Worm (Caenorhabditis elegans) whole organism, L4/young adult: Measurements from ENCODE around the gene M199.9.
"Not testable (repeated sequence)": the region's sequence is repeated elsewhere in the genome, so short reads cannot be mapped to it uniquely, and the experiment has no call there.

Experiments
- W03F9.2 ChIP-seq: fragments of 150-350 bp; optimal IDR thresholded peaks from 2 replicates; lab custom pipeline; 2014; ENCODE audit warnings: missing biosample characterization, missing genetic modification characterization
- dao-5 ChIP-seq: sonication (generic microtip); optimal IDR thresholded peaks from 2 replicates; lab custom pipeline; 2016; ENCODE audit warnings: missing genotype, missing genetic modification characterization, moderate library complexity, missing compliant biosample characterization
- him-1 ChIP-seq: sonication (generic microtip); optimal IDR thresholded peaks from 2 replicates; lab custom pipeline; 2016; ENCODE audit warnings: missing genotype, missing genetic modification reagents, missing genetic modification characterization, missing compliant biosample characterization

The M199.9 gene

ce11 chrIV:15127731-15128130 is at the start of gene M199.9:
M199.9 (minus strand) TSS chrIV:15127831.
- TF ChIP-seq him-1 (tag; lab: Kevin White, UChicago) (no peak), W03F9.2 (tag; lab: Kevin White, UChicago) (no peak), dao-5 (tag; lab: Kevin White, UChicago) (no peak)

- no peak for TF ChIP-seq him-1 (tag; lab: Kevin White, UChicago)
- TF ChIP-seq dao-5 (tag; lab: Kevin White, UChicago) = no peak
- no peak for TF ChIP-seq W03F9.2 (tag; lab: Kevin White, UChicago)
Measured at ce11 chrIV:15175487-15176128, 48.0 kb upstream of the M199.9 start, which contains the start of gene Y40H7A.4. Y40H7A.4 (minus strand) TSS chrIV:15175537.

- TF ChIP-seq W03F9.2 (tag; lab: Kevin White, UChicago) (no peak), him-1 (tag; lab: Kevin White, UChicago) (no peak), dao-5 (tag; lab: Kevin White, UChicago) (no peak)
Measured at ce11 chrIV:15168442-15168841, 40.8 kb upstream of the M199.9 start.

ce11 chrIV:15165602-15166001 is 38.0 kb upstream of the M199.9 start:
- TF ChIP-seq W03F9.2 (tag; lab: Kevin White, UChicago) (no peak), him-1 (tag; lab: Kevin White, UChicago) (no peak), dao-5 (tag; lab: Kevin White, UChicago) (no peak)

ce11 chrIV:15147104-15147503 is 19.5 kb upstream of the M199.9 start, which contains the start of gene str-78:
str-78 (minus strand) TSS chrIV:15147204.
- TF ChIP-seq dao-5 (tag; lab: Kevin White, UChicago) = no peak
- TF ChIP-seq him-1 (tag; lab: Kevin White, UChicago) = no peak
- TF ChIP-seq W03F9.2 (tag; lab: Kevin White, UChicago) = no peak

- TF ChIP-seq dao-5 (tag; lab: Kevin White, UChicago) = no peak
- TF ChIP-seq him-1 (tag; lab: Kevin White, UChicago) = no peak
- no peak for TF ChIP-seq W03F9.2 (tag; lab: Kevin White, UChicago)
Measured at ce11 chrIV:15140832-15141231, 13.2 kb upstream of the M199.9 start, which contains the start of gene srg-51. srg-51 (minus strand) TSS chrIV:15140932.

- TF ChIP-seq dao-5, him-1, W03F9.2 (tag; lab: Kevin White, UChicago): not testable (repeated sequence)
Measured at ce11 chrIV:15133899-15134298, 6.3 kb upstream of the M199.9 start, which contains the start of gene M199.8. M199.8 (minus strand) TSS chrIV:15133999.

ce11 chrIV:15131697-15132096 is 4.1 kb upstream of the M199.9 start, which contains the start of gene col-135:
col-135 (minus strand) TSS chrIV:15131797.
- TF ChIP-seq W03F9.2 (tag; lab: Kevin White, UChicago) = no peak
- TF ChIP-seq dao-5 (tag; lab: Kevin White, UChicago) = no peak
- no peak for TF ChIP-seq him-1 (tag; lab: Kevin White, UChicago)

ce11 chrIV:15126021-15126420 is 1.6 kb downstream of the M199.9 start, which contains the start of gene clec-190:
clec-190 (minus strand) TSS chrIV:15126121.
- TF ChIP-seq him-1 (tag; lab: Kevin White, UChicago) (no peak), W03F9.2 (tag; lab: Kevin White, UChicago) (no peak), dao-5 (tag; lab: Kevin White, UChicago) (no peak)

- TF ChIP-seq dao-5 (tag; lab: Kevin White, UChicago) = no peak
- TF ChIP-seq W03F9.2 (tag; lab: Kevin White, UChicago) = no peak
- TF ChIP-seq him-1 (tag; lab: Kevin White, UChicago) = no peak
Measured at ce11 chrIV:15122882-15123281, 4.7 kb downstream of the M199.9 start, which contains the start of gene M199.7. M199.7 (plus strand) TSS chrIV:15123182.

- TF ChIP-seq dao-5 (tag; lab: Kevin White, UChicago) = no peak
- TF ChIP-seq W03F9.2 (tag; lab: Kevin White, UChicago) = no peak
- TF ChIP-seq him-1 (tag; lab: Kevin White, UChicago) = no peak
Measured at ce11 chrIV:15120746-15121145, 6.9 kb downstream of the M199.9 start, which contains the start of gene clec-189. clec-189 (plus strand) TSS chrIV:15120837.

- TF ChIP-seq him-1 (tag; lab: Kevin White, UChicago) (no peak), W03F9.2 (tag; lab: Kevin White, UChicago) (no peak), dao-5 (tag; lab: Kevin White, UChicago) (no peak)
Measured at ce11 chrIV:15119268-15119667, 8.4 kb downstream of the M199.9 start.

ce11 chrIV:15118390-15118789 is 9.2 kb downstream of the M199.9 start, which contains the start of gene M199.136:
M199.136 (plus strand) TSS chrIV:15118690.
- TF ChIP-seq W03F9.2 (tag; lab: Kevin White, UChicago) (no peak), dao-5 (tag; lab: Kevin White, UChicago) (no peak), him-1 (tag; lab: Kevin White, UChicago) (no peak)
